Worm (Caenorhabditis elegans) whole organism, L4 larva: ENCODE results near the gene T26C12.2.

Experiments
- D1046.2 ChIP-seq: fragments of 200-800 bp; sonication (Bioruptor generic); IDR thresholded peaks from 2 replicates; pipeline ENCODE4 v1.3.6; 2022; ENCODE audit warnings: missing genetic modification characterization, missing compliant biosample characterization
- F26F4.8 ChIP-seq: fragments of 200-800 bp; sonication (Bioruptor generic); conservative IDR thresholded peaks from 2 replicates; pipeline ENCODE4 v1.3.6; 2022; ENCODE audit warnings: missing genetic modification characterization, missing compliant biosample characterization
- T20F7.1 ChIP-seq: fragments of 200-800 bp; sonication (Bioruptor generic); optimal IDR thresholded peaks from 2 replicates; lab custom pipeline; 2018; ENCODE audit warnings: mild to moderate bottlenecking, missing genetic modification characterization, missing compliant biosample characterization
- T26A8.4 ChIP-seq: fragments of 200-800 bp; sonication (Bioruptor generic); IDR thresholded peaks from 2 replicates; pipeline ENCODE4 v1.3.6; 2022; ENCODE audit warnings: missing genetic modification characterization, missing compliant biosample characterization
- Y48G9A.11 ChIP-seq: fragments of 200-800 bp; sonication (Bioruptor generic); IDR thresholded peaks from 2 replicates; pipeline ENCODE4 v1.3.6; 2022; ENCODE audit warnings: missing genetic modification reagents, missing genetic modification characterization, missing compliant biosample characterization
- Y5F2A.4 ChIP-seq: fragments of 200-800 bp; sonication (Bioruptor generic); optimal IDR thresholded peaks from 2 replicates; lab custom pipeline; 2018; ENCODE audit warnings: mild to moderate bottlenecking, missing genetic modification characterization, missing compliant biosample characterization
- Y75B8A.6 ChIP-seq: fragments of 200-800 bp; sonication (Bioruptor generic); IDR thresholded peaks from 2 replicates; pipeline ENCODE4 v1.3.6; 2022; ENCODE audit warnings: missing genetic modification reagents, missing genetic modification characterization, missing compliant biosample characterization
- ZK546.5 ChIP-seq, 2 experiments: sonication (generic microtip); optimal IDR thresholded peaks; 2 replicates each; lab custom pipeline; 2017; ENCODE audit warnings: missing biosample characterization in 2 of 2, missing genetic modification characterization in 2 of 2
- aha-1 ChIP-seq: fragments of 150-350 bp; peaks from one replicate; lab custom pipeline; 2014; ENCODE audit warnings: missing biosample characterization, missing genetic modification characterization
- ceh-28 ChIP-seq: fragments of 150-350 bp; optimal IDR thresholded peaks from 2 replicates; lab custom pipeline; 2014; ENCODE audit warnings: missing biosample characterization, missing genetic modification reagents, missing genetic modification characterization
- ceh-44 ChIP-seq: fragments of 200-800 bp; sonication (Bioruptor generic); IDR thresholded peaks from 2 replicates; pipeline ENCODE4 v1.3.6; 2022; ENCODE audit warnings: missing genetic modification reagents, missing genetic modification characterization, missing compliant biosample characterization
- ceh-82 ChIP-seq: sonication (generic microtip); optimal IDR thresholded peaks from 2 replicates; lab custom pipeline; 2017; ENCODE audit warnings: missing biosample characterization, missing genetic modification characterization
- dmd-9 ChIP-seq: fragments of 200-800 bp; sonication (Bioruptor generic); IDR thresholded peaks from 2 replicates; pipeline ENCODE4 v1.3.6; 2022; ENCODE audit warnings: missing genetic modification reagents, missing genetic modification characterization, missing compliant biosample characterization
- dve-1 ChIP-seq: sonication (generic microtip); optimal IDR thresholded peaks from 2 replicates; lab custom pipeline; 2017; ENCODE audit warnings: antibody characterized with exemption, mild to moderate bottlenecking, missing genetic modification characterization, missing compliant biosample characterization; ENCODE audit not compliant: insufficient read depth
- egl-27 ChIP-seq: sonication (generic microtip); optimal IDR thresholded peaks from 3 replicates; lab custom pipeline; 2017; ENCODE audit warnings: missing biosample characterization, missing genetic modification reagents, missing genetic modification characterization
- fkh-10 ChIP-seq: fragments of 150-350 bp; optimal IDR thresholded peaks from 2 replicates; lab custom pipeline; 2014; ENCODE audit warnings: missing biosample characterization, missing genetic modification reagents, missing genetic modification characterization
- hif-1 ChIP-seq, 2 experiments: sonication (generic microtip); optimal IDR thresholded peaks; 2 replicates each; lab custom pipeline; 2016 to 2017; ENCODE audit warnings: missing compliant biosample characterization in 2 of 2, missing genetic modification characterization in 2 of 2, missing genetic modification reagents in 2 of 2, missing genotype in 2 of 2, mild to moderate bottlenecking in 1 of 2
- hlh-11 ChIP-seq: fragments of 200-800 bp; sonication (Bioruptor generic); optimal IDR thresholded peaks from 2 replicates; lab custom pipeline; 2018; ENCODE audit warnings: mild to moderate bottlenecking, missing genetic modification characterization, missing compliant biosample characterization
- hlh-30 ChIP-seq: sonication (generic microtip); optimal IDR thresholded peaks from 2 replicates; lab custom pipeline; 2017; ENCODE audit warnings: antibody characterized with exemption, mild to moderate bottlenecking, missing genetic modification characterization, missing compliant biosample characterization; ENCODE audit not compliant: insufficient read depth
- lin-1 ChIP-seq: fragments of 200-800 bp; sonication (Bioruptor generic); IDR thresholded peaks from 2 replicates; pipeline ENCODE4 v1.3.6; 2022; ENCODE audit warnings: missing genetic modification reagents, missing genetic modification characterization, missing compliant biosample characterization
- lin-13 ChIP-seq: fragments of 150-350 bp; optimal IDR thresholded peaks from 2 replicates; lab custom pipeline; 2014; ENCODE audit warnings: missing biosample characterization, missing genetic modification reagents, missing genetic modification characterization
- lin-15B ChIP-seq: fragments of 150-350 bp; sonication (generic microtip); optimal IDR thresholded peaks from 3 replicates; lab custom pipeline; 2014; ENCODE audit warnings: missing biosample characterization, missing genetic modification characterization
- lin-38 ChIP-seq: fragments of 200-800 bp; sonication (Bioruptor generic); IDR thresholded peaks from 2 replicates; pipeline ENCODE4 v1.3.6; 2022; ENCODE audit warnings: missing genetic modification reagents, missing genetic modification characterization, missing compliant biosample characterization
- lir-3 ChIP-seq: sonication (generic microtip); optimal IDR thresholded peaks from 2 replicates; lab custom pipeline; 2016; ENCODE audit warnings: mild to moderate bottlenecking, missing genetic modification characterization, missing compliant biosample characterization
- madf-9 ChIP-seq: fragments of 200-800 bp; sonication (Bioruptor generic); conservative IDR thresholded peaks from 2 replicates; pipeline ENCODE4 v1.3.6; 2022; ENCODE audit warnings: missing genetic modification reagents, missing genetic modification characterization, missing compliant biosample characterization
- mdt-29 ChIP-seq: fragments of 200-800 bp; sonication (Bioruptor generic); IDR thresholded peaks from 2 replicates; pipeline ENCODE4 v1.3.6; 2022; ENCODE audit warnings: missing genetic modification reagents, missing genetic modification characterization, missing compliant biosample characterization
- mes-2 ChIP-seq: sonication (generic microtip); optimal IDR thresholded peaks from 2 replicates; lab custom pipeline; 2016; ENCODE audit warnings: missing genotype, mild to moderate bottlenecking, missing genetic modification characterization, missing compliant biosample characterization; ENCODE audit not compliant: poor library complexity, severe bottlenecking
- mxl-3 ChIP-seq: fragments of 200-800 bp; sonication (Bioruptor generic); optimal IDR thresholded peaks from 2 replicates; lab custom pipeline; 2018; ENCODE audit warnings: mild to moderate bottlenecking, missing genetic modification characterization, missing compliant biosample characterization
- nhr-42 ChIP-seq: fragments of 200-800 bp; sonication (Bioruptor generic); IDR thresholded peaks from 2 replicates; pipeline ENCODE4 v1.3.6; 2022; ENCODE audit warnings: missing genetic modification characterization, missing compliant biosample characterization
- nhr-6 ChIP-seq: fragments of 150-350 bp; optimal IDR thresholded peaks from 2 replicates; lab custom pipeline; 2014; ENCODE audit warnings: missing biosample characterization, missing genetic modification characterization
- php-3 ChIP-seq: fragments of 200-800 bp; sonication (Bioruptor generic); IDR thresholded peaks from 2 replicates; pipeline ENCODE4 v1.3.6; 2022; ENCODE audit warnings: missing genetic modification reagents, missing genetic modification characterization, missing compliant biosample characterization
- saeg-2 ChIP-seq: fragments of 200-800 bp; sonication (Bioruptor generic); IDR thresholded peaks from 2 replicates; pipeline ENCODE4 v1.3.6; 2022; ENCODE audit warnings: missing genetic modification reagents, missing genetic modification characterization, missing compliant biosample characterization
- set-16 ChIP-seq: fragments of 200-800 bp; sonication (Bioruptor generic); IDR thresholded peaks from 2 replicates; pipeline ENCODE4 v1.3.6; 2022; ENCODE audit warnings: missing genetic modification reagents, missing genetic modification characterization, missing compliant biosample characterization
- snpc-1.2 ChIP-seq: fragments of 200-800 bp; sonication (Bioruptor generic); IDR thresholded peaks from 2 replicates; pipeline ENCODE4 v1.3.6; 2022; ENCODE audit warnings: missing genetic modification reagents, missing genetic modification characterization, missing compliant biosample characterization
- snpc-4 ChIP-seq: fragments of 150-350 bp; optimal IDR thresholded peaks from 2 replicates; lab custom pipeline; 2014; ENCODE audit warnings: missing biosample characterization, missing genetic modification characterization
- unc-62 ChIP-seq, 3 experiments: fragments of 150-350 bp in 1 of 3; sonication (generic microtip); optimal IDR thresholded peaks in 2 of 3; peaks in 1 of 3; 1 replicate in 1 of 3; 2 replicates in 2 of 3; lab custom pipeline; 2014 to 2017; ENCODE audit warnings: missing biosample characterization in 3 of 3, missing genetic modification characterization in 3 of 3, missing genetic modification reagents in 3 of 3, missing genotype in 1 of 3
- zag-1 ChIP-seq: fragments of 150-350 bp; optimal IDR thresholded peaks from 2 replicates; lab custom pipeline; 2014; ENCODE audit warnings: missing biosample characterization, missing genetic modification characterization
- zip-2 ChIP-seq: fragments of 150-350 bp; optimal IDR thresholded peaks from 2 replicates; lab custom pipeline; 2014; ENCODE audit warnings: missing biosample characterization, missing genetic modification characterization
- ztf-7 ChIP-seq: fragments of 150-350 bp; optimal IDR thresholded peaks from 2 replicates; lab custom pipeline; 2014; ENCODE audit warnings: missing biosample characterization, missing genetic modification characterization

T26C12.2 gene

DNA sequence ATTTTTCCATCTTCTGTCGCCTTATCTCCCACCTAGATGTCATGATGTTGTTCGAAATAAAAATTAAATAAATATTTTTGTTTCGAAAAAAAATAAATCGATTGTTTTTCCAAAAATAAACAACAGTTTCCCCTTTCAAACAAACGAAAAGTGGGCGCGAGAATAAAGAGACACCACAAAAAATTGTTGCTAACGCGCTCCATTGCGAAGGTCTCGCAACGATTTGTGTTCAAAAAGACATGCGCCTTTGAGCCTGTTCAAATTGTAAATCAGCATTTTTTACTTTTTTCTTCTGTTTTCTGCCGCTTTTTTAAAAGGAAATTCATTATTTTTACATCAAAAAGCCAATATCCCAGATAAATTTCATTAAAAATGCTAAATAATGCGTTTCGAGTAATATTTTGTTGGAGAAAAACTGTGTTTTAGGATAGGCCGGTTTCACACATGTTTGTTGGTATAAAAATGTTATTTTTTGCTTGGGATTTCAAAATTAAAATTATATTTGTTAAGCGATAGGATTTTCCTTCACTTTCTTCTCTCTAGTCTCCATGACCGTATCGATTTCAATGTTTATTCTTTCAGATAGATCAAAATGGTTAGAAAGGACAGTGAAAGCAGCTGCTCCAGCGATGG lies 29.1 kb upstream of the T26C12.2 start, which contains the start of gene W08E12.7 (continued):
- TF ChIP-seq ceh-82: no peak
- TF ChIP-seq T26A8.4 (GFP tag; lab: Robert Waterston, UW): no peak
- peak; percentile 86; the same call in 1 of the 2 replicates for TF ChIP-seq nhr-42 (GFP tag; lab: Robert Waterston, UW)
- TF ChIP-seq lir-3 (tag; lab: Kevin White, UChicago): no peak
- no peak for TF ChIP-seq F26F4.8 (GFP tag; lab: Robert Waterston, UW)
- no peak for TF ChIP-seq saeg-2 (GFP tag; lab: Robert Waterston, UW)
- peak; percentile 80; the same call in 1 of the 2 replicates for TF ChIP-seq D1046.2 (GFP tag; lab: Robert Waterston, UW)
- TF ChIP-seq hlh-11 (tag; lab: Kevin White, UChicago): peak; percentile 87
- peak; percentile 9 for TF ChIP-seq snpc-4 (tag; lab: Kevin White, UChicago)
- peak; percentile 80; the same call in 1 of the 2 replicates for TF ChIP-seq dmd-9
- TF ChIP-seq zag-1 (tag; lab: Kevin White, UChicago): no peak
- TF ChIP-seq aha-1 (tag; lab: Kevin White, UChicago): peak; percentile 99

DNA sequence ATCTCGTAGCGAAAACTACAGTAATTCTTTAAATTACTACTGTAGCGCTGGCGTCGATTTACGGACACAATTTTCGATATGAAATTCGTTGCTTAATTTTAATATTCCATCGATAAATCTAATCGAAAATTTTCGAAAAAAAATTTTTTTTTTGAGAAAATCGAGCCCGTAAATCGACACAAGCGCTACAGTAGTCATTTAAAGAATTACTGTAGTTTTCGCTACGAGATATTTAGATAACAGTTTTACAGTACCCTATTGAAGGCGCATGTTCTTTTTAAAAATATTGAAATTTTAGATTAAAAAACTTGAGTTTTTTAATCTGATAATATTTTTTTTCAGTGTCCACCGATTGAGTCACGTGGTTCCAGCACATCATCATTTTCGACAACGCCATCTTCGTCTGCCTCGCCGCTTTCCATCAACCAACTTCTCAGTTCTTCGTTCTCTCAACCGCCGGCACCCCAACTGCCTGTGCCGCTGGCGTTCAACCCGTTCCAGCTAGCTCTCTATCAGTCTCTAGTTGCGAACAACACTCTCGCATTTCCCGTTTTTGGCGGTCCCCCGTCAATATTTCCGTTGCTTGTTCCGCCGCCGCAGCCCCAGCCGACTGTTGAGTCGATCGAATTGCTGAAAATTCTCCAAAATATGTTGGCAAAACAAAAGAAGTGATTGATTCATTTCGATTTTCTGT lies 28.4 kb upstream of the T26C12.2 start:
- peak; percentile 31; the same call in 1 of the 2 replicates for TF ChIP-seq set-16 (GFP tag; lab: Robert Waterston, UW)
- TF ChIP-seq hlh-30 (tag; lab: Kevin White, UChicago): peak; percentile 20
- TF ChIP-seq lin-1 (GFP tag; lab: Robert Waterston, UW): no peak
- TF ChIP-seq, all 104 proteins: peak for 2

DNA sequence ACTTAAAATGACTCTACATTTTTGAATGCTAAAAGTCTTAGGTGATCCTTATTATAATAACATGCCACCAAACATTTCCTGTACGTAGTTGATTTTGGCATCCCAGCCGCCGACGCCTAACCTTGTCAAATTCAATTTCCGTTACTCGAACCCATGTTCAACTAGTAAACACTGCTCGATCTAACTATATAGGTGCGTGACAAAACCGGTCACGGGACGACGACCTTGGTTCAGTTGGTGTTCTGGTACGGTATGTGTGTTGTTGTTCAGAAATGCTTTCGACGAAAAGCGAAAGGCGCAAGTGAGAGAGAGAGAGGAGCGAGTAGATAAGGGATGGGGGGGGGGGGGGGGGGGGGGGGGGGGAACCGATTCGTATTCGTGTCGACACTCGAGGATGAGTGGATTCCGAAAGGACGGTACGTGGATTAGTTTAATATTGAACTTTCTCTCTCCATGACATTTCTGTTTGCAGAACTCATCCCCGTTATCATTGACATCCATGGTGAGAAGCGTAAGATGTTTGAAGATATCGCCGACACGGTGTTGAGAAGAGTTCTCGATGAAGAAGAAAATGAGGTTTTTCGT lies 26.5 kb upstream of the T26C12.2 start, which contains the start of gene W08E12.8:
TSS of gene W08E12.8 (plus strand) at position 395 of the 585 bp plus-strand sequence.
- TF ChIP-seq snpc-1.2 (GFP tag; lab: Robert Waterston, UW) (no peak), ceh-44 (GFP tag; lab: Robert Waterston, UW) (no peak), D1046.2 (GFP tag; lab: Robert Waterston, UW) (no peak), ztf-7 (tag; lab: Kevin White, UChicago) (no peak), ceh-28 (tag; lab: Kevin White, UChicago) (no peak), php-3 (GFP tag; lab: Robert Waterston, UW) (no peak), mes-2 (tag; lab: Kevin White, UChicago) (no peak), set-16 (GFP tag; lab: Robert Waterston, UW) (peak; percentile 66), Y48G9A.11 (GFP tag; lab: Robert Waterston, UW) (no peak), hlh-30 (tag; lab: Kevin White, UChicago) (peak; percentile 58), lin-13 (GFP tag; lab: Kevin White, UChicago) (no peak), mxl-3 (GFP tag; lab: Kevin White, UChicago) (peak; percentile 6), unc-62 (GFP tag; optimal IDR thresholded peaks at IDR 0.05 in 1 of 2; lab: Kevin White, UChicago) (no peak), unc-62 (tag; optimal IDR thresholded peaks at IDR 0.05; lab: Kevin White, UChicago) (no peak), dve-1 (no peak), mdt-29 (GFP tag; lab: Robert Waterston, UW) (no peak), egl-27 (tag; lab: Kevin White, UChicago) (no peak), nhr-6 (no peak), hif-1 (tag; optimal IDR thresholded peaks at IDR 0.05; lab: Kevin White, UChicago) (no peak), T20F7.1 (no peak), madf-9 (GFP tag; lab: Robert Waterston, UW) (no peak), ZK546.5 (tag; optimal IDR thresholded peaks at IDR 0.05; lab: Kevin White, UChicago) (no peak), aha-1 (tag; lab: Kevin White, UChicago) (no peak), Y5F2A.4 (GFP tag; lab: Kevin White, UChicago) (no peak), fkh-10 (GFP tag; lab: Kevin White, UChicago) (no peak), hlh-11 (tag; lab: Kevin White, UChicago) (peak; percentile 3), zip-2 (tag; lab: Kevin White, UChicago) (no peak), lin-38 (GFP tag; lab: Robert Waterston, UW) (no peak), Y75B8A.6 (GFP tag; lab: Robert Waterston, UW) (no peak), lin-15B (no peak)
- TF ChIP-seq, all 104 proteins: peak for 4
